Worm (Caenorhabditis elegans) whole organism, L1 larva: ENCODE results near the gene Y82E9BL.1.
"Not testable (repeated sequence)": the region's sequence is repeated elsewhere in the genome, so short reads cannot be mapped to it uniquely, and the experiment has no call there.

Experiments
- Y116A8C.19 ChIP-seq: sonication (generic microtip); optimal IDR thresholded peaks from 2 replicates; lab custom pipeline; 2016; ENCODE audit warnings: missing compliant biosample characterization, missing genetic modification characterization, borderline replicate concordance
- aha-1 ChIP-seq: fragments of 150-350 bp; optimal IDR thresholded peaks from 2 replicates; lab custom pipeline; 2014; ENCODE audit warnings: missing biosample characterization, missing genetic modification characterization
- aly-2 ChIP-seq: fragments of 150-350 bp; optimal IDR thresholded peaks from 2 replicates; lab custom pipeline; 2014; ENCODE audit warnings: missing biosample characterization, missing genetic modification characterization
- ceh-82 ChIP-seq, 3 experiments: fragments of 150-350 bp in 1 of 3; sonication (generic microtip) in 2 of 3; optimal IDR thresholded peaks; 2 replicates each; lab custom pipeline; 2014 to 2017; ENCODE audit warnings: missing biosample characterization in 3 of 3, missing genetic modification characterization in 3 of 3
- dsc-1 ChIP-seq: sonication (generic microtip); optimal IDR thresholded peaks from 2 replicates; lab custom pipeline; 2016; ENCODE audit warnings: mild to moderate bottlenecking, missing genetic modification characterization, missing compliant biosample characterization
- efl-1 ChIP-seq, 4 experiments: fragments of 150-350 bp; optimal IDR thresholded peaks in 3 of 4; peaks in 1 of 4; 1 replicate in 1 of 4; 2 replicates in 3 of 4; lab custom pipeline; 2014; ENCODE audit warnings: missing biosample characterization in 2 of 4, missing genetic modification characterization in 2 of 4, missing genetic modification reagents in 2 of 4
- efl-3 ChIP-seq: fragments of 200-800 bp; sonication (Bioruptor generic); optimal IDR thresholded peaks from 2 replicates; lab custom pipeline; 2018; ENCODE audit warnings: mild to moderate bottlenecking, missing genetic modification characterization, missing compliant biosample characterization
- elt-2 ChIP-seq: sonication (generic microtip); optimal IDR thresholded peaks from 2 replicates; lab custom pipeline; 2016; ENCODE audit warnings: missing genetic modification characterization, mild to moderate bottlenecking, inconsistent platforms, missing compliant biosample characterization, missing genetic modification reagents
- ets-5 ChIP-seq: fragments of 200-800 bp; sonication (Bioruptor generic); IDR thresholded peaks from 2 replicates; pipeline ENCODE4 v1.3.6; 2022; ENCODE audit warnings: missing genetic modification characterization, missing compliant biosample characterization
- fkh-8 ChIP-seq: sonication (generic microtip); optimal IDR thresholded peaks from 2 replicates; lab custom pipeline; 2016; ENCODE audit warnings: mild to moderate bottlenecking, missing genetic modification characterization, missing compliant biosample characterization
- fos-1 ChIP-seq: fragments of 150-350 bp; optimal IDR thresholded peaks from 2 replicates; lab custom pipeline; 2014; ENCODE audit warnings: missing biosample characterization, missing genetic modification characterization
- grh-1 ChIP-seq: fragments of 200-800 bp; sonication (Bioruptor generic); IDR thresholded peaks from 2 replicates; pipeline ENCODE4 v1.3.6; 2022; ENCODE audit warnings: missing genetic modification reagents, missing genetic modification characterization, missing compliant biosample characterization
- irx-1 ChIP-seq: sonication (generic microtip); optimal IDR thresholded peaks from 2 replicates; lab custom pipeline; 2016; ENCODE audit warnings: missing genetic modification characterization, missing compliant biosample characterization
- isw-1 ChIP-seq: fragments of 200-800 bp; sonication (Bioruptor generic); IDR thresholded peaks from 2 replicates; pipeline ENCODE4 v1.3.6; 2022; ENCODE audit warnings: missing genetic modification characterization, missing compliant biosample characterization
- lin-39 ChIP-seq: fragments of 150-350 bp; optimal IDR thresholded peaks from 2 replicates; lab custom pipeline; 2014; ENCODE audit warnings: missing biosample characterization, missing genetic modification reagents, missing genetic modification characterization
- nhr-11 ChIP-seq: fragments of 150-350 bp; optimal IDR thresholded peaks from 2 replicates; lab custom pipeline; 2014; ENCODE audit warnings: missing biosample characterization, missing genetic modification characterization
- nhr-19 ChIP-seq: fragments of 200-800 bp; sonication (Bioruptor generic); conservative IDR thresholded peaks from 2 replicates; pipeline ENCODE4 v1.3.6; 2022; ENCODE audit warnings: missing genetic modification characterization, missing compliant biosample characterization
- nhr-20 ChIP-seq: sonication (generic microtip); optimal IDR thresholded peaks from 2 replicates; lab custom pipeline; 2016; ENCODE audit warnings: mild to moderate bottlenecking, missing genetic modification characterization, missing compliant biosample characterization
- nhr-237 ChIP-seq: fragments of 150-350 bp; optimal IDR thresholded peaks from 2 replicates; lab custom pipeline; 2014; ENCODE audit warnings: missing biosample characterization, missing genetic modification characterization
- nhr-28 ChIP-seq: fragments of 150-350 bp; optimal IDR thresholded peaks from 2 replicates; lab custom pipeline; 2014; ENCODE audit warnings: missing biosample characterization, missing genetic modification characterization
- nhr-47 ChIP-seq: sonication (generic microtip); optimal IDR thresholded peaks from 2 replicates; lab custom pipeline; 2016; ENCODE audit warnings: mild to moderate bottlenecking, missing genetic modification characterization, moderate library complexity, missing compliant biosample characterization
- nhr-77 ChIP-seq: fragments of 150-350 bp; optimal IDR thresholded peaks from 2 replicates; lab custom pipeline; 2014; ENCODE audit warnings: missing biosample characterization, missing genetic modification characterization
- nhr-84 ChIP-seq: sonication (generic microtip); optimal IDR thresholded peaks from 2 replicates; lab custom pipeline; 2017; ENCODE audit warnings: missing biosample characterization, missing genetic modification characterization
- pax-3 ChIP-seq: fragments of 200-800 bp; sonication (Bioruptor generic); optimal IDR thresholded peaks from 2 replicates; lab custom pipeline; 2018; ENCODE audit warnings: mild to moderate bottlenecking, missing genetic modification characterization, moderate library complexity, missing compliant biosample characterization
- pqm-1 ChIP-seq: sonication (generic microtip); optimal IDR thresholded peaks from 3 replicates; lab custom pipeline; 2017; ENCODE audit warnings: missing biosample characterization, missing genetic modification characterization
- sox-4 ChIP-seq: sonication (generic microtip); optimal IDR thresholded peaks from 2 replicates; lab custom pipeline; 2016; ENCODE audit warnings: missing genetic modification characterization, missing compliant biosample characterization
- sup-37 ChIP-seq: fragments of 200-800 bp; sonication (Bioruptor generic); optimal IDR thresholded peaks from 2 replicates; lab custom pipeline; 2018; ENCODE audit warnings: mild to moderate bottlenecking, missing genetic modification characterization, missing compliant biosample characterization
- swsn-7 ChIP-seq: sonication (generic microtip); optimal IDR thresholded peaks from 2 replicates; lab custom pipeline; 2016; ENCODE audit warnings: missing genetic modification characterization, missing compliant biosample characterization
- tbx-2 ChIP-seq: sonication (generic microtip); optimal IDR thresholded peaks from 2 replicates; lab custom pipeline; 2016; ENCODE audit warnings: missing genetic modification characterization, missing compliant biosample characterization
- tlp-1 ChIP-seq: fragments of 150-350 bp; optimal IDR thresholded peaks from 2 replicates; lab custom pipeline; 2014; ENCODE audit warnings: missing biosample characterization, missing genetic modification characterization
- unc-30 ChIP-seq: sonication (generic microtip); optimal IDR thresholded peaks from 2 replicates; lab custom pipeline; 2017; ENCODE audit warnings: missing biosample characterization, missing genetic modification characterization
- ztf-11 ChIP-seq, 2 experiments: sonication (generic microtip); optimal IDR thresholded peaks; 2 replicates each; lab custom pipeline; 2016 to 2017; ENCODE audit warnings: missing genetic modification characterization in 2 of 2, missing biosample characterization in 1 of 2, missing compliant biosample characterization in 1 of 2

Gene Y82E9BL.1

DNA sequence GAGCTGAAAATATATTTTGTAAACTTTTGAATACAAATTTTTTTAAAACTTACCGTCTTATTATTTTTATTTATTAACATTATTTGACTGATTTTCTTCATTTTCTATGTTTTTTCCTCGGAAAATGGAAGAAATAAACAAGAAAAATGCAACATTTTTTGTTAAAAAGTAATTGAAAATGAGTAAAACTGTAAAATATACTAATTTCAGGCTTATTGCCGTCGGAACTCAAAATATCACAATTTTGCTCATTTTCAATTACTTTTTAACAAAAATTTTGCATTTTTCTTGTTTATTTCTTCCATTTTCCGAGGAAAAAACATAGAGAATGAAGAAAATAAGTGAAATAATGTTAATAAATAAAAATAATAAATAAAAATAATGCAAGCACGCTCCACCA is 20.3 kb upstream of the Y82E9BL.1 start, which contains the start of gene Y82E9BR.10:
Gene Y82E9BR.10 (minus strand): TSS at position 101 of the 400 bp plus-strand sequence.
- TF ChIP-seq aly-2 (tag; lab: Kevin White, UChicago); nhr-237 (tag; lab: Kevin White, UChicago); pax-3: not testable (repeated sequence)

DNA sequence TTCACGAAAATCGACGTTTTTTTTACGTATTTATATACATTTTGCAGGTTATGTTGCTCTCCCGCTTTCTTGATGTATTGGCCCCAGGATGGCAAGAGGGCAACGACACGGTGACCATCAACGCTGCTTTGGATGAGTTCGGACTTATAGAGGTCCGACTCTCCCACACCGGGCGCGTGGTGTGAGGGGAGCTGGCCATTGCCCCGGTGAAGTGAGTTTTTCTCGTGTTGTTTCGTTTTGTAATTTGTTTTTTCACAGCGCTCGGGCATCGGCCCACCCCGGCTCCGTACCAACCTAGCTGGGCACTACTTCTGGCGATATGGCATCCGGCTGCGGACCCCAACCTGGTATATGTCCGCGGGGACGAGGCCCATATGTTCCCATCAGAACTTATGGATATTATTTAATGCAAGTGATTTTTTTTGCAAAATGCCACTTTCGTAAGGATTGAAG is 19.2 kb upstream of the Y82E9BL.1 start, which contains the start of gene Y82E9BR.20:
Gene Y82E9BR.20 (plus strand): TSS at position 51 of the 453 bp plus-strand sequence.
- no peak for TF ChIP-seq nhr-77 (tag; lab: Kevin White, UChicago)
- no peak for TF ChIP-seq efl-1 (optimal IDR thresholded peaks at IDR 0.05; lab: Kevin White, UChicago)
- TF ChIP-seq efl-1 (GFP tag; optimal IDR thresholded peaks at IDR 0.05 in 1 of 2; lab: Kevin White, UChicago), result peak in 1 of 2 experiments; percentile 13

DNA sequence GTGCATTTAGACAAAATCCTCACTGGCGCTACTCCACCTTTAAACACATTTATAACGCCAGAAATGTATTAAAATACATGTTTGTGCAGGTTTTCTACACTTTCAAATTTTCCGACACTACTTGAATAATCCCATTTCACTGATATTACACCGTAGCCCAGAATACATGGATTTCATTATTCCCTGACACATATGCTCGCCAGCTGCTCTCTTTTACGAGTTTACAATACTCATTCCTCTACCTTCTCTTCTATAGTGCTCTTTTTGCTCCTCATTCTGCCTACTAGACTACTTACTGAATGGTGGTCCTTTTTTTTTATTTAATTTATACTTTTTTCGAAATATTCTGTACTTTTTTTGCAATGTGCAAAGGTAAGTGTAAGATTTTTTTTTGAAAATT is 17.3 kb upstream of the Y82E9BL.1 start:
- no peak for TF ChIP-seq nhr-19
- TF ChIP-seq, all 84 proteins: peak for 0

DNA sequence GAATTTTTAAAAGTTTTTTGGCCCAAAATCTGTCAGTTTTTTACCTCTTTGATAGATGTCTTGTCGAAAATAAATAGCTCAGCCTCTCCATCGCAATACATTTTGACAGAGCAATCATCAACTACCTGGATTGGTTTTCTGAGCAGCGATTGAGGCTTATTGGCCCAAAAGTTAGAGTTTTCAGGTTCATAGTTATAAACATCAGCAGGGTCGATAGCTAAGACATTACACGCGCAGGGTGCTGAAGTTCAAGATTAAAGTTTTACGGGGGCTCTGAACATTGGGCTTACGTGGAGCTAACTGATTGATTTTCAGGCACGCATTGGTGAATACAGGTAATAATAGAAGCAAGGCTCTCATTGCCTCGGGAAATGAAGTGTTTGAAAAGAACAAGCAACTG is 4.4 kb upstream of the Y82E9BL.1 start, which contains the start of gene Y82E9BR.9:
Gene Y82E9BR.9 (minus strand): TSS at position 101 of the 400 bp plus-strand sequence.
- no peak for TF ChIP-seq pqm-1 (tag; lab: Kevin White, UChicago)
- no peak for TF ChIP-seq tbx-2 (tag; lab: Kevin White, UChicago)
- no peak for TF ChIP-seq Y116A8C.19
- no peak for TF ChIP-seq ets-5 (GFP tag; lab: Robert Waterston, UW)
- TF ChIP-seq nhr-20 (tag; lab: Kevin White, UChicago), result no peak
- no peak for TF ChIP-seq sox-4
- no peak for TF ChIP-seq elt-2 (tag; lab: Kevin White, UChicago)
- no peak for TF ChIP-seq nhr-47 (tag; lab: Kevin White, UChicago)
- TF ChIP-seq aha-1 (tag; lab: Kevin White, UChicago), result no peak
- TF ChIP-seq grh-1 (GFP tag; lab: Robert Waterston, UW), result no peak

DNA sequence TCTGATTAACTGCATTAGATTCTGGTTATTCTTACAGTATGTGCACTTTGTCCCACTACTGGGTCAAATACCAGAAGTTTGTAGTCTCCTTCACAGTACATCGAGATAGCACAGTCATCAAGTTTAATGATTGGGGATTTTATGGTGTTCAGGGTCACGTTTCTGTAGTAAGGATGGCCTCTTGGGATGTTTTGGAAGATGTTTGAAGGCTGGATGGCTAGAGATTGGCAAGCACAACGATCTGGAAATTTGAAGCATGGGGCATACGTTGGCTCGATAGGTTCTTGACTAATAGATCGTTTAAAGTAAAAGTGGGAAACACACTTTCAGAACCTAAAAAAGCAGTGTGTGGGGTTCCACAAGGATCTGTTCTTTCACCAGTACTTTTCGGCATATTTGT is 2.8 kb upstream of the Y82E9BL.1 start, which contains the start of gene Y82E9BR.8:
Gene Y82E9BR.8 (minus strand): TSS at position 101 of the 400 bp plus-strand sequence.
- TF ChIP-seq nhr-19; isw-1 (GFP tag; lab: Robert Waterston, UW); fos-1: not testable (repeated sequence)

DNA sequence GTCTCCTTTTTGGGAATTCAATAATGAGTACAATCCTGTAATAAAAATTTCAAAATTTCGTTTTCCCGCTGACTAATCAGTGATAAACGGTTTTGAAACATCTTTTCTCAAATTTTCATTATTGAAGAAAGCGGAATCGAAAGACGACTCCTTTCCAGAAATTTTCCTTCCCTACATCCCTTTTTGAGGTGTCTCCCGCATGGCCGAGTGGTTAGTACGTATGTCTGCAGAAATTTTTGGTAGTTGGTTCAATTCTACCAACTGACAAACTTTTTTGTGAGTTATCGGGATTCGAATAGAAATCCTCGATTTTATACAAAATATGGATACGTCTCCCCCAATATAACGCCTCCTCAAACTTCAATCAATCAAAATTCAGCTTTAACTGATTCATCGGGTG is 697 bp downstream of the Y82E9BL.1 start:
- TF ChIP-seq fkh-8 (tag; lab: Kevin White, UChicago) (no peak), tlp-1 (tag; lab: Kevin White, UChicago) (no peak), unc-30 (tag; lab: Kevin White, UChicago) (no peak), efl-3 (GFP tag; lab: Kevin White, UChicago) (no peak), sup-37 (GFP tag; lab: Kevin White, UChicago) (no peak), nhr-11 (tag; lab: Kevin White, UChicago) (no peak), ceh-82 (tag; optimal IDR thresholded peaks at IDR 0.05; lab: Kevin White, UChicago) (no peak), swsn-7 (tag; lab: Kevin White, UChicago) (no peak), lin-39 (tag; lab: Kevin White, UChicago) (no peak), nhr-20 (tag; lab: Kevin White, UChicago) (no peak), dsc-1 (tag; lab: Kevin White, UChicago) (no peak), grh-1 (GFP tag; lab: Robert Waterston, UW) (no peak), irx-1 (no peak), ztf-11 (tag; optimal IDR thresholded peaks at IDR 0.05; lab: Kevin White, UChicago) (no peak), isw-1 (GFP tag; lab: Robert Waterston, UW) (no peak), nhr-84 (tag; lab: Kevin White, UChicago) (no peak), nhr-28 (no peak)
- TF ChIP-seq, all 84 proteins: peak for 0
